2 worm cellular contexts compared by ENCODE assay signal in genomic region chrV:12331820-12332219, ce11.
A peak's percentile ranks its signal among the peaks of the same experiment; 100 is the strongest.
TF ChIP-seq lines count a peak whose summit lies in the region.

No protein-coding gene starts in this region.

TF ChIP-seq in whole organism, L2 larva, 48 proteins besides CTCF, POLR2A, EP300 and RAD21 (continued from another document):
- TF ChIP-seq lin-39 (tag; optimal IDR thresholded peaks at IDR 0.05; lab: Kevin White, UChicago), result no peak
- TF ChIP-seq nhr-25 (tag; optimal IDR thresholded peaks at IDR 0.05; lab: Kevin White, UChicago), result no peak
- no peak for TF ChIP-seq nhr-6 (tag; optimal IDR thresholded peaks at IDR 0.05; lab: Kevin White, UChicago)
- TF ChIP-seq egl-27 (tag; optimal IDR thresholded peaks at IDR 0.05; lab: Kevin White, UChicago), result no peak
- TF ChIP-seq sma-9 (GFP tag; optimal IDR thresholded peaks at IDR 0.05; lab: Kevin White, UChicago), result peak; percentile 43
- TF ChIP-seq sma-9 (tag; optimal IDR thresholded peaks at IDR 0.05; lab: Kevin White, UChicago), result no peak
- TF ChIP-seq nhr-12 (tag; optimal IDR thresholded peaks at IDR 0.05; lab: Kevin White, UChicago), result no peak
- TF ChIP-seq lsy-2 (tag; optimal IDR thresholded peaks at IDR 0.05; lab: Kevin White, UChicago), result peak in 1 of 2 experiments; percentile 30

TF ChIP-seq in whole organism, L4 larva, 104 proteins besides CTCF, POLR2A, EP300 and RAD21 (continued from another document):
- TF ChIP-seq unc-62 (GFP tag; optimal IDR thresholded peaks at IDR 0.05 in 1 of 2; lab: Kevin White, UChicago) (no peak), unc-62 (tag; optimal IDR thresholded peaks at IDR 0.05; lab: Kevin White, UChicago) (no peak), tra-1 (GFP tag; IDR thresholded peaks at IDR 0.05; lab: Robert Waterston, UW) (no peak), zfp-2 (tag; optimal IDR thresholded peaks at IDR 0.05; lab: Kevin White, UChicago) (no peak), hmg-1.1 (GFP tag; IDR thresholded peaks at IDR 0.05; lab: Robert Waterston, UW) (peak; percentile 73), spr-3 (GFP tag; optimal IDR thresholded peaks at IDR 0.05; lab: Kevin White, UChicago) (peak; percentile 45), D1046.2 (GFP tag; IDR thresholded peaks at IDR 0.05; lab: Robert Waterston, UW) (0 out of 2 replicates have a peak, but pooled peaks have one; percentile 5), nhr-41 (GFP tag; IDR thresholded peaks at IDR 0.05; lab: Robert Waterston, UW) (no peak), sdz-12 (GFP tag; optimal IDR thresholded peaks at IDR 0.05; lab: Kevin White, UChicago) (peak; percentile 37), lir-3 (tag; optimal IDR thresholded peaks at IDR 0.05; lab: Kevin White, UChicago) (no peak), zip-11 (GFP tag; IDR thresholded peaks at IDR 0.05; lab: Robert Waterston, UW) (no peak), gei-8 (GFP tag; optimal IDR thresholded peaks at IDR 0.05; lab: Kevin White, UChicago) (no peak), hlh-11 (tag; optimal IDR thresholded peaks at IDR 0.05; lab: Kevin White, UChicago) (no peak), nhr-48 (tag; optimal IDR thresholded peaks at IDR 0.05; lab: Kevin White, UChicago) (no peak), Y105C5A.15 (GFP tag; IDR thresholded peaks at IDR 0.05; lab: Robert Waterston, UW) (no peak), snpc-1.2 (GFP tag; IDR thresholded peaks at IDR 0.05; lab: Robert Waterston, UW) (no peak), zag-1 (tag; optimal IDR thresholded peaks at IDR 0.05; lab: Kevin White, UChicago) (no peak), ceh-20 (GFP tag; IDR thresholded peaks at IDR 0.05; lab: Robert Waterston, UW) (0 out of 2 replicates have a peak, but pooled peaks have one; percentile 17), daf-16 (GFP tag; optimal IDR thresholded peaks at IDR 0.05; lab: Kevin White, UChicago) (peak in 1 of 2 experiments; percentile 18), daf-16 (tag; optimal IDR thresholded peaks at IDR 0.05; lab: Kevin White, UChicago) (no peak), ceh-32 (tag; optimal IDR thresholded peaks at IDR 0.05; lab: Kevin White, UChicago; ENCODE audit: poor library complexity) (no peak), F49E8.2 (tag; optimal IDR thresholded peaks at IDR 0.05; lab: Kevin White, UChicago; ENCODE audit: borderline replicate concordance) (no peak), daf-12 (tag; optimal IDR thresholded peaks at IDR 0.05; lab: Kevin White, UChicago) (no peak), ceh-44 (GFP tag; IDR thresholded peaks at IDR 0.05; lab: Robert Waterston, UW) (peak; percentile 33; the same call in 1 of the 2 replicates), nhr-76 (tag; optimal IDR thresholded peaks at IDR 0.05; lab: Kevin White, UChicago) (no peak), aly-2 (tag; optimal IDR thresholded peaks at IDR 0.05; lab: Kevin White, UChicago) (no peak), tag-97 (GFP tag; IDR thresholded peaks at IDR 0.05; lab: Robert Waterston, UW) (no peak), F10B5.3 (tag; optimal IDR thresholded peaks at IDR 0.05; lab: Kevin White, UChicago) (peak; percentile 3), dve-1 (tag; optimal IDR thresholded peaks at IDR 0.05; lab: Kevin White, UChicago; ENCODE audit: insufficient read depth) (no peak), lim-7 (GFP tag; IDR thresholded peaks at IDR 0.05; lab: Robert Waterston, UW) (peak; percentile 72), ceh-82 (tag; optimal IDR thresholded peaks at IDR 0.05; lab: Kevin White, UChicago) (no peak), lin-38 (GFP tag; IDR thresholded peaks at IDR 0.05; lab: Robert Waterston, UW) (no peak; the same call in 1 of the 2 replicates), pha-4 (GFP tag; IDR thresholded peaks at IDR 0.05; lab: Robert Waterston, UW) (peak; percentile 44; the same call in 1 of the 2 replicates), pha-4 (tag; optimal IDR thresholded peaks at IDR 0.05; lab: Kevin White, UChicago) (no peak), saeg-2 (GFP tag; IDR thresholded peaks at IDR 0.05; lab: Robert Waterston, UW) (no peak), lsy-2 (tag; optimal IDR thresholded peaks at IDR 0.05; lab: Kevin White, UChicago) (peak in 1 of 2 experiments; percentile 40), nhr-42 (GFP tag; IDR thresholded peaks at IDR 0.05; lab: Robert Waterston, UW) (no peak), ZK337.2 (GFP tag; IDR thresholded peaks at IDR 0.05; lab: Robert Waterston, UW) (0 out of 2 replicates have a peak, but pooled peaks have one; percentile 22), mdl-1 (tag; optimal IDR thresholded peaks at IDR 0.05; lab: Kevin White, UChicago) (no peak), ama-1 (optimal IDR thresholded peaks at IDR 0.05; lab: Kevin White, UChicago) (no peak), fos-1 (tag; optimal IDR thresholded peaks at IDR 0.05; lab: Kevin White, UChicago) (no peak), fkh-10 (GFP tag; optimal IDR thresholded peaks at IDR 0.05; lab: Kevin White, UChicago) (no peak), R02D3.7 (tag; optimal IDR thresholded peaks at IDR 0.05; lab: Kevin White, UChicago) (no peak)
TF ChIP-seq in whole organism, L4 larva: peak in this region for 21.
